Worm (Caenorhabditis elegans) whole organism, L4 larva: ENCODE results near the gene srv-14.

Experiments
- F10B5.3 ChIP-seq: sonication (generic microtip); optimal IDR thresholded peaks from 2 replicates; lab custom pipeline; 2016; ENCODE audit warnings: mild to moderate bottlenecking, missing genetic modification characterization, missing compliant biosample characterization
- R02D3.7 ChIP-seq: fragments of 150-350 bp; sonication (generic microtip); optimal IDR thresholded peaks from 3 replicates; lab custom pipeline; 2014; ENCODE audit warnings: missing biosample characterization, missing genetic modification characterization
- Y75B8A.6 ChIP-seq: fragments of 200-800 bp; sonication (Bioruptor generic); IDR thresholded peaks from 2 replicates; pipeline ENCODE4 v1.3.6; 2022; ENCODE audit warnings: missing genetic modification reagents, missing genetic modification characterization, missing compliant biosample characterization
- ceh-20 ChIP-seq: fragments of 200-800 bp; sonication (Bioruptor generic); IDR thresholded peaks from 2 replicates; pipeline ENCODE4 v1.3.6; 2022; ENCODE audit warnings: missing genetic modification reagents, missing genetic modification characterization, missing compliant biosample characterization
- ceh-32 ChIP-seq: sonication (generic microtip); optimal IDR thresholded peaks from 2 replicates; lab custom pipeline; 2016; ENCODE audit warnings: mild to moderate bottlenecking, missing genetic modification characterization, missing compliant biosample characterization; ENCODE audit not compliant: poor library complexity
- ceh-44 ChIP-seq: fragments of 200-800 bp; sonication (Bioruptor generic); IDR thresholded peaks from 2 replicates; pipeline ENCODE4 v1.3.6; 2022; ENCODE audit warnings: missing genetic modification reagents, missing genetic modification characterization, missing compliant biosample characterization
- ceh-62 ChIP-seq: sonication (generic microtip); optimal IDR thresholded peaks from 2 replicates; lab custom pipeline; 2017; ENCODE audit warnings: missing biosample characterization, missing genetic modification characterization
- dve-1 ChIP-seq: sonication (generic microtip); optimal IDR thresholded peaks from 2 replicates; lab custom pipeline; 2017; ENCODE audit warnings: antibody characterized with exemption, mild to moderate bottlenecking, missing genetic modification characterization, missing compliant biosample characterization; ENCODE audit not compliant: insufficient read depth
- egl-43 ChIP-seq: fragments of 200-800 bp; sonication (Bioruptor generic); IDR thresholded peaks from 2 replicates; pipeline ENCODE4 v1.3.6; 2022; ENCODE audit warnings: missing genetic modification reagents, missing genetic modification characterization, missing compliant biosample characterization
- fos-1 ChIP-seq: fragments of 150-350 bp; optimal IDR thresholded peaks from 2 replicates; lab custom pipeline; 2014; ENCODE audit warnings: missing biosample characterization, missing genetic modification characterization
- hif-1 ChIP-seq, 2 experiments: sonication (generic microtip); optimal IDR thresholded peaks; 2 replicates each; lab custom pipeline; 2016 to 2017; ENCODE audit warnings: missing compliant biosample characterization in 2 of 2, missing genetic modification characterization in 2 of 2, missing genetic modification reagents in 2 of 2, missing genotype in 2 of 2, mild to moderate bottlenecking in 1 of 2
- lim-7 ChIP-seq: fragments of 200-800 bp; sonication (Bioruptor generic); IDR thresholded peaks from 2 replicates; pipeline ENCODE4 v1.3.6; 2022; ENCODE audit warnings: missing genetic modification characterization, missing compliant biosample characterization
- lin-38 ChIP-seq: fragments of 200-800 bp; sonication (Bioruptor generic); IDR thresholded peaks from 2 replicates; pipeline ENCODE4 v1.3.6; 2022; ENCODE audit warnings: missing genetic modification reagents, missing genetic modification characterization, missing compliant biosample characterization
- madf-5 ChIP-seq, 2 experiments: fragments of 200-800 bp; sonication (Bioruptor generic); IDR thresholded peaks; 2 replicates each; pipeline ENCODE4 v1.3.6; 2022; ENCODE audit warnings: missing compliant biosample characterization in 2 of 2, missing genetic modification characterization in 2 of 2
- mdl-1 ChIP-seq, 2 experiments: fragments of 150-350 bp in 1 of 2; sonication (generic microtip) in 1 of 2; optimal IDR thresholded peaks; 2 replicates each; lab custom pipeline; 2014 to 2017; ENCODE audit warnings: missing biosample characterization in 2 of 2, missing genetic modification characterization in 2 of 2
- mdt-29 ChIP-seq: fragments of 200-800 bp; sonication (Bioruptor generic); IDR thresholded peaks from 2 replicates; pipeline ENCODE4 v1.3.6; 2022; ENCODE audit warnings: missing genetic modification reagents, missing genetic modification characterization, missing compliant biosample characterization
- mxl-2 ChIP-seq: fragments of 200-800 bp; sonication (Bioruptor generic); conservative IDR thresholded peaks from 2 replicates; pipeline ENCODE4 v1.3.6; 2022; ENCODE audit warnings: missing genetic modification reagents, missing genetic modification characterization, missing compliant biosample characterization
- nhr-77 ChIP-seq: fragments of 150-350 bp; optimal IDR thresholded peaks from 2 replicates; lab custom pipeline; 2014; ENCODE audit warnings: missing biosample characterization, missing genetic modification characterization
- set-16 ChIP-seq: fragments of 200-800 bp; sonication (Bioruptor generic); IDR thresholded peaks from 2 replicates; pipeline ENCODE4 v1.3.6; 2022; ENCODE audit warnings: missing genetic modification reagents, missing genetic modification characterization, missing compliant biosample characterization
- snpc-1.2 ChIP-seq: fragments of 200-800 bp; sonication (Bioruptor generic); IDR thresholded peaks from 2 replicates; pipeline ENCODE4 v1.3.6; 2022; ENCODE audit warnings: missing genetic modification reagents, missing genetic modification characterization, missing compliant biosample characterization
- spr-1 ChIP-seq: sonication (generic microtip); optimal IDR thresholded peaks from 2 replicates; lab custom pipeline; 2016; ENCODE audit warnings: mild to moderate bottlenecking, missing genetic modification characterization, missing compliant biosample characterization
- unc-62 ChIP-seq, 3 experiments: fragments of 150-350 bp in 1 of 3; sonication (generic microtip); optimal IDR thresholded peaks in 2 of 3; peaks in 1 of 3; 1 replicate in 1 of 3; 2 replicates in 2 of 3; lab custom pipeline; 2014 to 2017; ENCODE audit warnings: missing biosample characterization in 3 of 3, missing genetic modification characterization in 3 of 3, missing genetic modification reagents in 3 of 3, missing genotype in 1 of 3
- zfp-2 ChIP-seq: sonication (generic microtip); optimal IDR thresholded peaks from 2 replicates; lab custom pipeline; 2016; ENCODE audit warnings: mild to moderate bottlenecking, missing genetic modification characterization, missing compliant biosample characterization

The srv-14 gene

DNA sequence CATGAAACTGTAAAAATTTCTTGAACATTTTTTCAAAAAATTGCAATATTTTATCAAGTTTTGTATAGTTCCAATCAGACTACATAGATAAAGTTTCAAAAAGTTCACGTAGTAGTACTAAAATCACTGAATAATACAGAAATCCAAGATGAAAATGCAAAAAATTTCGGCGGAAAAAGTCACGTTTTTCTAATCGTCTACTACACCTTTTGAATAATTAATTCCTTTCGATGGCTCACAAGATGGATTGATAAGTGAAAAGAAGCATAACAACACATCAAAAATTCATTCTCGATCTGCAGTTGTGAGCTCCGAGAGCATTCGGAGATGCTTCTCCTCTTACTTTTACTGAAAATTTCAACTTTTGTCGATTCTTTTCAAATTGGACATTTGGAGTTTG is 21.4 kb downstream of the srv-14 start, which contains the start of gene gcy-25:
Gene gcy-25 (plus strand): TSS at position 301 of the 400 bp plus-strand sequence.
- TF ChIP-seq ceh-20 (GFP tag; lab: Robert Waterston, UW) (no peak), ceh-32 (tag; lab: Kevin White, UChicago) (no peak)

DNA sequence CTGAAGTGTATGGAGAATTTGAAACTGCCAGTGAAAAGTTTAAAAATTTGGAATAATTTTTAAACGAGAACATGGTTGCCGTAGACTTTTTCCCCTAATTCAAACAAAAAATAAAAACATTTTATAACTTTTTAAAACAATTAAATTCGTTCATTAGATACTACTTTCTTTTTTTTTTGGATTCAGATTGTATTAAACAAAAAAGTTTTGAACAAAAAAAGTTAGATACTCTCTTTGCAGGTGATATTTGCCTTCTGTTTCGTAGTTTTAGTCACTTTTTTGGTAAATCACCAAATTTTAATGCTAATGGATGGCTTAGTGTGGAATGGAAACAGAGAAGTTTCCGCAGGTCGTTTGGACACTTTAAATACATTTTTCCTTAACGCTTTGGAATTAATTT is 23.7 kb downstream of the srv-14 start, which contains the start of gene Y105C5B.1:
Gene Y105C5B.1 (plus strand): TSS at position 301 of the 400 bp plus-strand sequence.
- TF ChIP-seq ceh-62 (tag; lab: Kevin White, UChicago) = no peak

DNA sequence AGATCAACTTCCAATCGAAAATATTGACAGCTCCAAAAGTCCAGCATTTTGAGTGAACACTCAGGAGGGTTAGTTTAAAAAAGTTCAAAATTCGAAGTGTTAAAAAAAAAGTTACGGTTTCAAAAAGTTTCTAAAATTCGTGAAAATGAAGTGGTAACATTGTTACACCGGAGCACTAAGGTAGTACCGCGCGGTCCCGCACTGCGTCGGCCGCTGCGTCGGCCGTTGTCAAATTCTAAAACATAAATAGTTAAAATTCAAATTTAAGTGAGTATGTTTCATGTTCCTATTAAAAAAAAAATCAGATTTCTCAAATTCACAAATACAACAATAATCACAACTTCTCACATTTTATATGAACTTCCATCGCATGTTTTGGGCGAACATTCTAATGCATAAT is 25.7 kb downstream of the srv-14 start:
- peak; percentile 69 for TF ChIP-seq snpc-1.2 (GFP tag; lab: Robert Waterston, UW)
- TF ChIP-seq mdl-1 (tag; optimal IDR thresholded peaks at IDR 0.05; lab: Kevin White, UChicago) = no peak

DNA sequence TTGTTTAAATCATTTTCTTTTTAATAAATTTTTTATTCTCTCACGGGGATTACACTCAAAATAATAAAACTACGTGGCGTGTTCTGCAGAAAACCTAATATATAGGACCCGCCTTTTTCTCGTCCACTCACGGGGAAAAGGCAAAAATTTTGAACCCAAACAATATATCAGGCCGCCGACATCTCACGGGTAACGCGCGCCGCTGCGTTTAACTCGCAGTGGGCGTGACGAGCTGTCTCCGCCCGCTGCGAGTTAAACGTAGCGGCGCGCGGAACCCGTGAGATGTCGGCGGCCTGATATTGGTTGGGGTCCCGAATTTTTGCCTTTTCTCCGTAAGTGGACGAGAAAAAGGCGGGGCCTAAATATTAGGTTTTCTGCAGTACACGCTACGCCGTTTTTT is 32.5 kb downstream of the srv-14 start:
- TF ChIP-seq nhr-77 (tag; lab: Kevin White, UChicago) = no peak
- TF ChIP-seq snpc-1.2 (GFP tag; lab: Robert Waterston, UW) = 0 out of 2 replicates have a peak, but pooled peaks have one; percentile 33
- TF ChIP-seq, all 104 proteins: peak for 1

DNA sequence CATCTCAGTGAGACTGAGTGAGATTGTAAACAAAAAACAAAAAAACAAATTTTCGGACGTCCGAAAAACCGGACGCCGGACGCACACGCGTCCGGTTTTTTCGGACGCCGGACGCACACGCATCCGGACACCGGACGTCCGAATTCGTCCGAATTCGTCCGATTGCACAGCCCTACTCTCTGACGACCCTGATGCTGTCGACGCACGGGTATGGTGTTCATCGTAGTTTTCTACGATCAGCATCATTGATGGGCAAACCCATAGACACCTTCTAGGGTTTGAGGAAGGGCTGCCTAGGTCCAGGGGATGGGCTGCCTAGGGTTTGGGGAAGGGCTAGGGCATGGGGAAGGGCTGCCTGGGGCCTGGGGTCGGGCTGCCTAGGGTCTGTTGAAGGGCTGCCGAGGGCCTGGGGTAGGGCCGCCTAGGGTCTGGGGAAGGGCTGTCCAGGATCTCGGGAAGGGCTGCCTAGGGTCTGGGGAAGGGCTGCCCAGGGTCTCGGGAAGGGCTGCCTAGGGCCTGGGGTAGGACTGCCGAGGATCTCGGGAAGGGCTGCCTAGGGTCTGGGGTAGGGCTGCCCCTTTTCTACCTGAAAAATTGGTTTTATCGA is 40.1 kb downstream of the srv-14 start:
- TF ChIP-seq R02D3.7 (tag; lab: Kevin White, UChicago) (no peak), nhr-77 (tag; lab: Kevin White, UChicago) (no peak), lin-38 (GFP tag; lab: Robert Waterston, UW) (peak; percentile 22; the same call in 1 of the 2 replicates), madf-5 (GFP tag; IDR thresholded peaks at IDR 0.05; lab: Robert Waterston, UW) (0 out of 4 replicates have a peak, but pooled peaks of 1 of the 2 experiments have one; percentile 4), fos-1 (tag; lab: Kevin White, UChicago) (no peak), mxl-2 (GFP tag; lab: Robert Waterston, UW) (no peak), F10B5.3 (tag; lab: Kevin White, UChicago) (no peak), Y75B8A.6 (GFP tag; lab: Robert Waterston, UW) (no peak), snpc-1.2 (GFP tag; lab: Robert Waterston, UW) (peak; percentile 49; the same call in 1 of the 2 replicates), set-16 (GFP tag; lab: Robert Waterston, UW) (peak; percentile 98)

DNA sequence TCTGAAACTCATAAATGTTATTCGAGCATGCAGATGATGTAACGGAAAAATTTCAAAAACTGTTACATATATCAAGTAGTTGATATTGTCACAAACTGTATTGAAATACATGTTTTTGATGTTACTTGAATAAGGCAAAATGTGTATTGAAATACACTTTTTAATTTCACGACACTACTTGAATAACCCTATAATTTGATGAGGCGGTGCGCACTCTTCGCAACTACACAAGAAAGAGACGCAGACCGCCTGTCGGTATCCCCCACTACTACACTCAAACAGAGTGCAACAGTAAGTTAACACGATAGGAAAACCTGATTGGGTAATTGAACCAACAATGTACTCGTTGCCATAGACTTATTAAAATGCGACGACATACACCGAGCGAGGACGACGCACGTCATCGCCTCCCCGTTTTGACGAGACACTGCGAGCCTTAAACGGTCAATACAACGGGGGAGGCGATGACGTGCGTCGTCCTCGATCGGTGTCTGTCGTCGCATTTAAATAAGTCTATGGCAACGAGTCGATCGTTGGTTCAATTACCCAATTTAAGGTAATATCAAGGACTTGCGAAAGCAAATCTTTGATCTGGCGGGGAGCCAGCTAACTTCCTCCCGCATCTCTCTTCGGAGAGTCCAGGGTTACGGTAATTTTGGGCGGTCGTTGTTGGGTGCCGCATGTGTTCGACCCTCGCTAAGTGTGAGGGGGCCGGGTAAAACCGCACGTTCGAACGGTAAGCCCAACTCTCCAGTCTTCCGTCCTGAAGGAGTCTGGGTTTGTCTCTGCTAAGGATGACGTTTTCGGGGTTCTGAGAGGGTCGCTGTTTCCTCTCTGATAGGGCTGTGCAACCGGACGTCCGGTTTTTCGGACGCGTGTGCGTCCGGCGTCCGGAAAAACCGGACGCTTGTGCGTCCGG is 40.9 kb downstream of the srv-14 start:
- TF ChIP-seq spr-1 (no peak), set-16 (GFP tag; lab: Robert Waterston, UW) (peak; percentile 47; the same call in 1 of the 2 replicates), hif-1 (tag; optimal IDR thresholded peaks at IDR 0.05; lab: Kevin White, UChicago) (no peak), unc-62 (GFP tag; optimal IDR thresholded peaks at IDR 0.05 in 1 of 2; lab: Kevin White, UChicago) (no peak), unc-62 (tag; optimal IDR thresholded peaks at IDR 0.05; lab: Kevin White, UChicago) (no peak), dve-1 (tag; lab: Kevin White, UChicago) (peak; percentile 2), zfp-2 (tag; lab: Kevin White, UChicago) (no peak), egl-43 (GFP tag; lab: Robert Waterston, UW) (peak; percentile 59; the same call in 1 of the 2 replicates), lim-7 (GFP tag; lab: Robert Waterston, UW) (0 out of 2 replicates have a peak, but pooled peaks have one; percentile 16), snpc-1.2 (GFP tag; lab: Robert Waterston, UW) (peak; percentile 78), ceh-44 (no peak), mdt-29 (GFP tag; lab: Robert Waterston, UW) (0 out of 2 replicates have a peak, but pooled peaks have one; percentile 6)
